Worm (Caenorhabditis elegans): Measurements from ENCODE around the gene srsx-17.

DNA sequence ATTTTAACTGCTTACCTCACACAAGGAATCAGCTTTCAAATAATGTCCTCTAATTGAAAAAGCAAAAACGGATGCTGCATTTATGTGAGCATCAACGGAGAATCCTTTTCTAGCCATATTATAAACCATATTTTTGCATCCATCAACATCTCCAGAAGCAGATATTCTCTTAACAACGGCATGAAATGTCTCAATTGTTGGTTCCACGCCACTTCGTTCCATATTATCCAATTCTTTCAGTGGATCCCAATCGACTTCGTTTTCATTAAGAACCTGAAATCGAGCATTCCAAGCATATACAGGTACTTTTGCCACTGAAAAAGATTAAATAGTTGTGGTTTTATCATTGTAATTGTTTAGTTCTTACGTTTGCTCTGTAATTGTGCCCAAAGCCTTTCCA is 10.6 kb upstream of the srsx-17 start:
- TF ChIP-seq him-1 (tag; optimal IDR thresholded peaks at IDR 0.05) (no peak), dao-5 (tag; optimal IDR thresholded peaks at IDR 0.05) (no peak)

All from whole organism, L4/young adult.